Fruit fly (Drosophila melanogaster) whole organism, embryonic: ENCODE data around the gene tbc.
A peak's percentile ranks its signal among the peaks of the same experiment; 100 is the strongest.

Source experiments
- Atf3 ChIP-seq: fragments of 200-800 bp; sonication (Bioruptor generic); optimal IDR thresholded peaks from 3 replicates; lab custom pipeline; 2016; ENCODE audit warnings: missing biosample characterization, missing genetic modification characterization
- Awh ChIP-seq: fragments of 200-800 bp; sonication (Bioruptor generic); IDR thresholded peaks from 2 replicates; pipeline ENCODE4, ENCODE4 v1.3.6; 2022; ENCODE audit warnings: missing biosample characterization, missing genetic modification characterization
- B-H2 ChIP-seq: fragments of 200-800 bp; sonication (Bioruptor generic); optimal IDR thresholded peaks from 2 replicates; lab custom pipeline; 2018; ENCODE audit warnings: missing biosample characterization, mild to moderate bottlenecking, missing genetic modification characterization
- Bdp1 ChIP-seq: fragments of 200-800 bp; sonication (Bioruptor generic); optimal IDR thresholded peaks from 3 replicates; lab custom pipeline; 2016; ENCODE audit warnings: missing biosample characterization, missing genetic modification characterization
- CG10959 ChIP-seq: fragments of 200-800 bp; sonication (Bioruptor generic); IDR thresholded peaks from 2 replicates; pipeline ENCODE4 v1.3.6; 2022; ENCODE audit warnings: missing biosample characterization, missing genetic modification characterization
- CG11398 ChIP-seq: fragments of 200-800 bp; sonication (Bioruptor generic); optimal IDR thresholded peaks from 2 replicates; lab custom pipeline; 2016; ENCODE audit warnings: missing biosample characterization, missing genetic modification characterization
- CG12071 ChIP-seq: fragments of 200-800 bp; sonication (Bioruptor generic); optimal IDR thresholded peaks from 3 replicates; lab custom pipeline; 2018; ENCODE audit warnings: missing biosample characterization, mild to moderate bottlenecking, missing genetic modification characterization
- CG12744 ChIP-seq: fragments of 200-800 bp; sonication (Bioruptor generic); optimal IDR thresholded peaks from 2 replicates; lab custom pipeline; 2016; ENCODE audit warnings: missing biosample characterization, missing genetic modification characterization
- CG12942 ChIP-seq: fragments of 200-800 bp; sonication (Bioruptor generic); optimal IDR thresholded peaks from 3 replicates; lab custom pipeline; 2016; ENCODE audit warnings: missing biosample characterization, missing genetic modification characterization
- CG13624 ChIP-seq: fragments of 200-800 bp; sonication (Bioruptor generic); optimal IDR thresholded peaks from 2 replicates; lab custom pipeline; 2016; ENCODE audit warnings: missing biosample characterization, missing genetic modification characterization
- CG15011 ChIP-seq: fragments of 200-800 bp; sonication (Bioruptor generic); optimal IDR thresholded peaks from 3 replicates; lab custom pipeline; 2018; ENCODE audit warnings: missing biosample characterization, mild to moderate bottlenecking, missing genetic modification characterization
- CG15601 ChIP-seq: fragments of 200-800 bp; sonication (Bioruptor generic); optimal IDR thresholded peaks from 3 replicates; lab custom pipeline; 2019; ENCODE audit warnings: missing biosample characterization, mild to moderate bottlenecking, missing genetic modification characterization, moderate library complexity
- CG16863 ChIP-seq: fragments of 200-800 bp; sonication (Bioruptor generic); optimal IDR thresholded peaks from 3 replicates; lab custom pipeline; 2016; ENCODE audit warnings: missing biosample characterization, missing genetic modification characterization
- CG17186 ChIP-seq: fragments of 200-800 bp; sonication (Bioruptor generic); optimal IDR thresholded peaks from 3 replicates; lab custom pipeline; 2017; ENCODE audit warnings: missing biosample characterization, missing genetic modification reagents, missing genetic modification characterization
- CG18262 ChIP-seq: fragments of 200-800 bp; optimal IDR thresholded peaks from 3 replicates; lab custom pipeline; 2019; ENCODE audit warnings: missing biosample characterization, mild to moderate bottlenecking, missing genetic modification characterization, moderate library complexity
- CG2712 ChIP-seq: fragments of 200-800 bp; optimal IDR thresholded peaks from 3 replicates; lab custom pipeline; 2019; ENCODE audit warnings: missing biosample characterization, mild to moderate bottlenecking, missing genetic modification characterization, moderate library complexity
- CG4707 ChIP-seq: fragments of 200-800 bp; sonication (Bioruptor generic); optimal IDR thresholded peaks from 2 replicates; lab custom pipeline; 2018; ENCODE audit warnings: missing biosample characterization, mild to moderate bottlenecking, missing genetic modification characterization, moderate library complexity
- CG5245 ChIP-seq: fragments of 200-800 bp; sonication (Bioruptor generic); optimal IDR thresholded peaks from 3 replicates; lab custom pipeline; 2016; ENCODE audit warnings: missing biosample characterization, missing genetic modification characterization
- CG8281 ChIP-seq: fragments of 200-800 bp; sonication (Bioruptor generic); optimal IDR thresholded peaks from 2 replicates; lab custom pipeline; 2018; ENCODE audit warnings: missing biosample characterization, mild to moderate bottlenecking, missing genetic modification characterization, moderate library complexity
- CG9437 ChIP-seq: fragments of 200-800 bp; sonication (Bioruptor generic); optimal IDR thresholded peaks from 2 replicates; lab custom pipeline; 2018; ENCODE audit warnings: missing biosample characterization, mild to moderate bottlenecking, missing genetic modification characterization
- GATAe ChIP-seq: fragments of 200-800 bp; sonication (Bioruptor generic); conservative IDR thresholded peaks from 2 replicates; pipeline ENCODE4 v1.3.6; 2022; ENCODE audit warnings: missing biosample characterization, missing genetic modification characterization
- H2.0 ChIP-seq: fragments of 200-800 bp; sonication (Bioruptor generic); IDR thresholded peaks from 2 replicates; pipeline ENCODE4 v1.3.6; 2022; ENCODE audit warnings: missing biosample characterization, missing genetic modification characterization
- HmgZ ChIP-seq: fragments of 200-800 bp; sonication (Bioruptor generic); optimal IDR thresholded peaks from 2 replicates; lab custom pipeline; 2018; ENCODE audit warnings: missing biosample characterization, mild to moderate bottlenecking, missing genetic modification characterization
- Hmx ChIP-seq: fragments of 200-800 bp; sonication (Bioruptor generic); optimal IDR thresholded peaks from 2 replicates; lab custom pipeline; 2016; ENCODE audit warnings: missing biosample characterization, missing genetic modification characterization
- Hr51 ChIP-seq, 2 experiments: fragments of 200-800 bp; sonication (Bioruptor generic); optimal IDR thresholded peaks; 2 replicates in 1 of 2; 3 replicates in 1 of 2; lab custom pipeline; 2016 to 2018; ENCODE audit warnings: missing biosample characterization in 2 of 2, missing genetic modification characterization in 2 of 2, mild to moderate bottlenecking in 1 of 2, moderate library complexity in 1 of 2
- Kr ChIP-seq: fragments of 200-800 bp; sonication (Bioruptor generic); optimal IDR thresholded peaks from 2 replicates; lab custom pipeline; 2017; ENCODE audit warnings: missing biosample characterization, mild to moderate bottlenecking, missing genetic modification characterization
- Med ChIP-seq: fragments of 200-800 bp; sonication (Bioruptor generic); peaks from one replicate; lab custom pipeline; 2016; ENCODE audit warnings: missing biosample characterization, missing genetic modification characterization, mild to moderate bottlenecking, inconsistent platforms, moderate library complexity
- Neu2 ChIP-seq: fragments of 200-800 bp; sonication (Bioruptor generic); optimal IDR thresholded peaks from 3 replicates; lab custom pipeline; 2016; ENCODE audit warnings: missing biosample characterization, missing genetic modification characterization, borderline replicate concordance
- PHDP ChIP-seq: fragments of 200-800 bp; sonication (Bioruptor generic); optimal IDR thresholded peaks from 3 replicates; lab custom pipeline; 2018; ENCODE audit warnings: missing biosample characterization, mild to moderate bottlenecking, missing genetic modification characterization, moderate library complexity
- Ssrp ChIP-seq: fragments of 200-800 bp; sonication (Bioruptor generic); optimal IDR thresholded peaks from 2 replicates; lab custom pipeline; 2018; ENCODE audit warnings: missing biosample characterization, mild to moderate bottlenecking, missing genetic modification characterization, moderate library complexity
- Stat92E ChIP-seq, 3 experiments: fragments of >200 bp in 2 of 3; fragments of 200-800 bp in 1 of 3; sonication (Bioruptor generic) in 1 of 3; optimal IDR thresholded peaks; 2 replicates each; lab custom pipeline; 2017 to 2019; ENCODE audit warnings: missing biosample characterization in 3 of 3, missing genetic modification characterization in 3 of 3, mild to moderate bottlenecking in 1 of 3, moderate library complexity in 1 of 3
- chif ChIP-seq, 2 experiments: fragments of 200-800 bp; sonication (Bioruptor generic); optimal IDR thresholded peaks; 3 replicates each; lab custom pipeline; 2016; ENCODE audit warnings: missing biosample characterization in 2 of 2, missing genetic modification characterization in 2 of 2
- chinmo ChIP-seq: fragments of 200-800 bp; sonication (Bioruptor generic); IDR thresholded peaks from 4 replicates; pipeline ENCODE4 v1.3.6; 2022; ENCODE audit warnings: missing biosample characterization, missing genetic modification characterization; ENCODE audit not compliant: partially characterized antibody
- cwo ChIP-seq: fragments of 200-800 bp; sonication (Bioruptor generic); optimal IDR thresholded peaks from 3 replicates; lab custom pipeline; 2017; ENCODE audit warnings: missing biosample characterization, missing genetic modification characterization, mild to moderate bottlenecking, moderate library complexity, missing genetic modification reagents
- dan ChIP-seq: fragments of 200-800 bp; sonication (Bioruptor generic); IDR thresholded peaks from 2 replicates; pipeline ENCODE4 v1.3.6; 2022; ENCODE audit warnings: missing biosample characterization, missing genetic modification characterization
- dysf ChIP-seq: fragments of 200-800 bp; sonication (Bioruptor generic); IDR thresholded peaks from 3 replicates; pipeline ENCODE4 v1.3.6; 2022; ENCODE audit warnings: missing biosample characterization, missing genetic modification characterization
- esg ChIP-seq: fragments of 200-800 bp; sonication (Bioruptor generic); conservative IDR thresholded peaks from 2 replicates; pipeline ENCODE4 v1.3.6; 2022; ENCODE audit warnings: missing biosample characterization, missing genetic modification characterization
- fd96Cb ChIP-seq: fragments of 200-800 bp; sonication (Bioruptor generic); optimal IDR thresholded peaks from 2 replicates; lab custom pipeline; 2018; ENCODE audit warnings: missing biosample characterization, mild to moderate bottlenecking, missing genetic modification characterization, moderate library complexity
- grn ChIP-seq: fragments of 200-800 bp; sonication (Bioruptor generic); optimal IDR thresholded peaks from 3 replicates; lab custom pipeline; 2017; ENCODE audit warnings: missing biosample characterization, missing genetic modification characterization
- hbn ChIP-seq: fragments of 200-800 bp; sonication (Bioruptor generic); IDR thresholded peaks from 2 replicates; pipeline ENCODE4 v1.3.6; 2022; ENCODE audit warnings: missing biosample characterization, missing genetic modification characterization; ENCODE audit not compliant: partially characterized antibody
- insv ChIP-seq, 2 experiments: fragments of 200-800 bp; sonication (Bioruptor generic); optimal IDR thresholded peaks; 3 replicates each; lab custom pipeline; 2016 to 2018; ENCODE audit warnings: missing biosample characterization in 2 of 2, missing genetic modification characterization in 2 of 2
- jing ChIP-seq: fragments of 200-800 bp; sonication (Bioruptor generic); optimal IDR thresholded peaks from 2 replicates; lab custom pipeline; 2018; ENCODE audit warnings: missing biosample characterization, mild to moderate bottlenecking, missing genetic modification characterization
- knrl ChIP-seq: fragments of 200-800 bp; sonication (Bioruptor generic); IDR thresholded peaks from 3 replicates; pipeline ENCODE4 v1.3.6; 2022; ENCODE audit warnings: missing biosample characterization, missing genetic modification characterization; ENCODE audit not compliant: partially characterized antibody
- oc ChIP-seq: fragments of 200-800 bp; sonication (Bioruptor generic); optimal IDR thresholded peaks from 2 replicates; lab custom pipeline; 2018; ENCODE audit warnings: missing biosample characterization, mild to moderate bottlenecking, missing genetic modification characterization, moderate library complexity
- org-1 ChIP-seq: fragments of 200-800 bp; sonication (Bioruptor generic); optimal IDR thresholded peaks from 2 replicates; lab custom pipeline; 2017; ENCODE audit warnings: missing biosample characterization, missing genetic modification characterization
- pita ChIP-seq: fragments of 200-800 bp; sonication (Bioruptor generic); optimal IDR thresholded peaks from 2 replicates; lab custom pipeline; 2017; ENCODE audit warnings: missing biosample characterization, mild to moderate bottlenecking, missing genetic modification characterization
- pzg ChIP-seq: fragments of 200-800 bp; sonication (Bioruptor generic); optimal IDR thresholded peaks from 3 replicates; lab custom pipeline; 2018; ENCODE audit warnings: missing biosample characterization, mild to moderate bottlenecking, missing genetic modification characterization, moderate library complexity
- ro ChIP-seq: fragments of 200-800 bp; sonication (Bioruptor generic); IDR thresholded peaks from 2 replicates; pipeline ENCODE4 v1.3.6; 2022; ENCODE audit warnings: missing biosample characterization, missing genetic modification characterization
- run ChIP-seq: fragments of 200-800 bp; sonication (Bioruptor generic); optimal IDR thresholded peaks from 3 replicates; lab custom pipeline; 2018; ENCODE audit warnings: missing biosample characterization, mild to moderate bottlenecking, missing genetic modification characterization
- slou ChIP-seq: fragments of 200-800 bp; sonication (Bioruptor generic); optimal IDR thresholded peaks from 3 replicates; lab custom pipeline; 2016; ENCODE audit warnings: missing biosample characterization, missing genetic modification characterization
- tap ChIP-seq: fragments of 200-800 bp; optimal IDR thresholded peaks from 3 replicates; lab custom pipeline; 2019; ENCODE audit warnings: missing biosample characterization, mild to moderate bottlenecking, missing genetic modification characterization, moderate library complexity
- twi ChIP-seq: fragments of 200-800 bp; optimal IDR thresholded peaks from 2 replicates; lab custom pipeline; 2019; ENCODE audit warnings: missing biosample characterization, mild to moderate bottlenecking, missing genetic modification characterization, moderate library complexity

tbc gene

DNA sequence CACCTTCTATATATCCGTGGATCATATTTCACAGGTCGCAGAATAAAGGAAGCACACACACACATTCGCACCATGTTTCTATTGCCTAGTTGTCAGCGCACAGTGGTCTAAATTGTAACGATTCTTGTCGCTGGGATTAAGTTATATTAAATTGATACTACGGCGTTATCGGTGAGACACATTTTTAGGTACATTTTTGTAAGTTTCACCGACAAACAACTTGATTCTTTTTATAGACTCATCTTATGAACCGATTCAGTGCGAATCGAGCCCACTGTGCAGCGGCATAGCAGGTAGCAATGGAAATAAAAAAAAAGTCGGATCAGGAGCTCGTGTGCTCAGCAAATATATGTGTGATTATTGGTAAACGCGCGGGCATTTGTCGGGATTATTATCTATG is 31.3 kb downstream of the tbc start (continued):
- peak; percentile 72 to 80 for TF ChIP-seq chif (GFP tag; optimal IDR thresholded peaks at IDR 0.05; lab: Kevin White, UChicago)
- peak; percentile 68 for TF ChIP-seq Atf3 (GFP tag; lab: Kevin White, UChicago)
- no peak for TF ChIP-seq CG15601
- TF ChIP-seq jing (GFP tag; lab: Kevin White, UChicago) = peak; percentile 60
- no peak for TF ChIP-seq pita
- peak; percentile 69 for TF ChIP-seq Awh (GFP tag; lab: Robert Waterston, UW)
- TF ChIP-seq Bdp1 (GFP tag; lab: Kevin White, UChicago) = peak; percentile 65
- TF ChIP-seq oc (tag; lab: Kevin White, UChicago) = peak; percentile 64
- TF ChIP-seq CG10959 = peak; percentile 66
- peak; percentile 63 for TF ChIP-seq CG12942 (GFP tag; lab: Kevin White, UChicago)
- TF ChIP-seq grn (GFP tag; lab: Kevin White, UChicago) = no peak
- peak; percentile 60; the same call in 2 of the 3 replicates for TF ChIP-seq dysf (GFP tag; lab: Robert Waterston, UW)
- TF ChIP-seq CG2712 (tag; lab: Kevin White, UChicago) = no peak
- TF ChIP-seq twi = no peak
- peak; percentile 14 for TF ChIP-seq run
- TF ChIP-seq CG18262 (tag; lab: Kevin White, UChicago) = no peak
- no peak for TF ChIP-seq PHDP (tag; lab: Kevin White, UChicago)
- peak; percentile 62 for TF ChIP-seq cwo
- peak; percentile 56 for TF ChIP-seq CG12744 (GFP tag; lab: Kevin White, UChicago)
- TF ChIP-seq Hmx (GFP tag; lab: Kevin White, UChicago) = no peak
- TF ChIP-seq slou (GFP tag; lab: Kevin White, UChicago) = peak; percentile 64
- no peak for TF ChIP-seq tap
- no peak for TF ChIP-seq knrl
- TF ChIP-seq ro = no peak
- peak; percentile 54 for TF ChIP-seq CG9437 (GFP tag; lab: Kevin White, UChicago)
- TF ChIP-seq insv (GFP tag; optimal IDR thresholded peaks at IDR 0.05; lab: Kevin White, UChicago) = no peak
- TF ChIP-seq dan (GFP tag; lab: Robert Waterston, UW) = no peak
- peak; percentile 17 for TF ChIP-seq CG8281 (tag; lab: Kevin White, UChicago)
- peak; percentile 70 for TF ChIP-seq CG13624 (GFP tag; lab: Kevin White, UChicago)
- peak; percentile 77 for TF ChIP-seq CG4707 (GFP tag; lab: Kevin White, UChicago)
- TF ChIP-seq CG16863 (GFP tag; lab: Kevin White, UChicago) = peak; percentile 70
- no peak for TF ChIP-seq GATAe (GFP tag; lab: Robert Waterston, UW)
- peak; percentile 47 for TF ChIP-seq CG5245 (GFP tag; lab: Kevin White, UChicago)
- peak; percentile 71 for TF ChIP-seq esg (GFP tag; lab: Robert Waterston, UW)
- TF ChIP-seq Ssrp (tag; lab: Kevin White, UChicago) = peak; percentile 66
- TF ChIP-seq, all 482 proteins: peak for 271

dm6 chrX:20481404-20481803 is 32.3 kb downstream of the tbc start:
- no peak for TF ChIP-seq CG15011 (GFP tag; lab: Kevin White, UChicago)
- no peak for TF ChIP-seq H2.0 (GFP tag; lab: Robert Waterston, UW)
- peak; percentile 2 for TF ChIP-seq HmgZ (tag; lab: Kevin White, UChicago)
- no peak for TF ChIP-seq hbn (GFP tag; lab: Robert Waterston, UW)
- 0 out of 4 replicates have a peak, but pooled peaks have one; percentile 69 for TF ChIP-seq chinmo
- TF ChIP-seq Stat92E (GFP tag; optimal IDR thresholded peaks at IDR 0.05; lab: Kevin White, UChicago) = no peak
- TF ChIP-seq fd96Cb (tag; lab: Kevin White, UChicago) = no peak
- TF ChIP-seq CG17186 (GFP tag; lab: Kevin White, UChicago) = no peak
- no peak for TF ChIP-seq B-H2
- TF ChIP-seq Hr51 (GFP tag; optimal IDR thresholded peaks at IDR 0.05; lab: Kevin White, UChicago) = no peak
- no peak for TF ChIP-seq Ssrp (tag; lab: Kevin White, UChicago)
- no peak for TF ChIP-seq Neu2 (GFP tag; lab: Kevin White, UChicago)
- no peak for TF ChIP-seq CG12071 (GFP tag; lab: Kevin White, UChicago)
- TF ChIP-seq Kr (GFP tag; lab: Kevin White, UChicago) = no peak
- peak; percentile 43 for TF ChIP-seq Med (GFP tag; lab: Kevin White, UChicago)
- TF ChIP-seq org-1 (GFP tag; lab: Kevin White, UChicago) = no peak
- TF ChIP-seq pzg = no peak
- TF ChIP-seq CG11398 = no peak
